Worm (Caenorhabditis elegans): Measurements from ENCODE around the gene F59A7.7.

F59A7.7 gene

ce11 chrV:2021283-2021682 lies 9.4 kb downstream of the F59A7.7 start:
- TF ChIP-seq mxl-3 (GFP tag; optimal IDR thresholded peaks at IDR 0.05) (no peak), egl-43 (GFP tag; IDR thresholded peaks at IDR 0.05) (no peak), spr-3 (GFP tag; optimal IDR thresholded peaks at IDR 0.05) (no peak), ceh-28 (tag; optimal IDR thresholded peaks at IDR 0.05) (no peak), mes-2 (tag; optimal IDR thresholded peaks at IDR 0.05; ENCODE audit: poor library complexity, severe bottlenecking) (no peak), nhr-48 (tag; optimal IDR thresholded peaks at IDR 0.05) (no peak), ceh-20 (GFP tag; IDR thresholded peaks at IDR 0.05) (no peak), ceh-82 (tag; optimal IDR thresholded peaks at IDR 0.05) (no peak), F49E8.2 (tag; optimal IDR thresholded peaks at IDR 0.05; ENCODE audit: borderline replicate concordance) (no peak), mdt-29 (GFP tag; IDR thresholded peaks at IDR 0.05) (no peak), ctbp-1 (GFP tag; IDR thresholded peaks at IDR 0.05) (no peak), nhr-42 (GFP tag; IDR thresholded peaks at IDR 0.05) (no peak), gei-8 (GFP tag; optimal IDR thresholded peaks at IDR 0.05) (no peak), nhr-237 (tag; optimal IDR thresholded peaks at IDR 0.05) (no peak), ama-1 (optimal IDR thresholded peaks at IDR 0.05) (no peak), set-16 (GFP tag; IDR thresholded peaks at IDR 0.05) (no peak), lir-3 (tag; optimal IDR thresholded peaks at IDR 0.05) (no peak), nhr-77 (tag; optimal IDR thresholded peaks at IDR 0.05) (no peak)

DNA sequence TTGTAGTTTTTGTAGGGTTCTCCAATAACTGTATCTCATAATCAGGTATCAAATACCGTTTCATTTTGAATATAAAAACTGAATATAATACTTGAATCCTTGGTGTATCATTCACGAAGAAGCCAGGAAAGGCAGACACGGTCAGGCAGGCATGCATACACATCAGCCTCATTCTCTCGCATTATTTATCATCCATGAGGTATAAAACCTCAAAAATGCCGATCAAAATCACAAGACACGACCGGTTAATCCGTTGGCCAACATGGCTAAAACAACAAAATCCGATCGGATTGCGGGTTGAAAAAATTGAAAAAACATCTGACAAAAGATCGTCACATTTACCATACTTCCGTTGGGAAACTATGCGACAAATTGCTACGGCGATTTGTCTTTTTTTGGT lies 10.5 kb downstream of the F59A7.7 start, which contains the start of gene F59A7.5:
Gene F59A7.5, plus strand, starts transcription at position 301 of the 400 bp plus-strand sequence.
- TF ChIP-seq mdt-29 (GFP tag; IDR thresholded peaks at IDR 0.05) (no peak), unc-62 (GFP tag; optimal IDR thresholded peaks at IDR 0.05 in 1 of 2) (peak in 1 of 2 experiments; percentile 13), unc-62 (tag; optimal IDR thresholded peaks at IDR 0.05) (no peak)

DNA sequence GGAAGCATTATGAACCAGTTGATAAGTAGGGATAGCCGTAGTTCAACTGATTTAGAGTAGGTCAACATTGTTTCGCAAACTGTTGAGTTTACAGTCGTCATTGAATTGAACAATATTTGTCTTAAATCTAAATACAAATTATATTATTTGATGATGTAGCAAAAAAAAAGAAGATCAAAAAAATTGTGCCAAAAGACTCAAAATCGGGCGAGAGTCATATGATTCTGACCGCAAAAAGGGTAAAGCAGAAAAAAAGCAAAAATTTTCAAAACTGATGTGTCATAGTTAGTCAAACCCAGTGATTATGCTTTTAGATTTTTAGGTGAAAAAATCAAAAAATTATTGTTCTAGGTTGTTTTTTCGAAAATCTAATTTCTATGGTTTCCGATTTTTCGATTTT lies 15.9 kb downstream of the F59A7.7 start, which contains the start of gene srab-13:
Gene srab-13, minus strand, starts transcription at position 101 of the 400 bp plus-strand sequence.
- TF ChIP-seq nhr-41 (GFP tag; IDR thresholded peaks at IDR 0.05) (no peak), F10B5.3 (tag; optimal IDR thresholded peaks at IDR 0.05) (no peak), Y5F2A.4 (GFP tag; optimal IDR thresholded peaks at IDR 0.05) (no peak), cey-2 (tag; optimal IDR thresholded peaks at IDR 0.05; ENCODE audit: borderline replicate concordance, insufficient read depth) (no peak), spr-3 (GFP tag; optimal IDR thresholded peaks at IDR 0.05) (no peak), dpl-1 (GFP tag; optimal IDR thresholded peaks at IDR 0.05) (no peak), spr-1 (tag; optimal IDR thresholded peaks at IDR 0.05) (no peak), T20F7.1 (GFP tag; optimal IDR thresholded peaks at IDR 0.05) (no peak), mxl-3 (GFP tag; optimal IDR thresholded peaks at IDR 0.05) (no peak), duxl-1 (tag; optimal IDR thresholded peaks at IDR 0.05; ENCODE audit: poor library complexity) (no peak), ceh-32 (tag; optimal IDR thresholded peaks at IDR 0.05; ENCODE audit: poor library complexity) (no peak), snpc-1.2 (GFP tag; IDR thresholded peaks at IDR 0.05) (no peak), zip-11 (GFP tag; IDR thresholded peaks at IDR 0.05) (no peak), saeg-2 (GFP tag; IDR thresholded peaks at IDR 0.05) (no peak), tra-1 (GFP tag; IDR thresholded peaks at IDR 0.05) (no peak), ceh-82 (tag; optimal IDR thresholded peaks at IDR 0.05) (no peak)

DNA sequence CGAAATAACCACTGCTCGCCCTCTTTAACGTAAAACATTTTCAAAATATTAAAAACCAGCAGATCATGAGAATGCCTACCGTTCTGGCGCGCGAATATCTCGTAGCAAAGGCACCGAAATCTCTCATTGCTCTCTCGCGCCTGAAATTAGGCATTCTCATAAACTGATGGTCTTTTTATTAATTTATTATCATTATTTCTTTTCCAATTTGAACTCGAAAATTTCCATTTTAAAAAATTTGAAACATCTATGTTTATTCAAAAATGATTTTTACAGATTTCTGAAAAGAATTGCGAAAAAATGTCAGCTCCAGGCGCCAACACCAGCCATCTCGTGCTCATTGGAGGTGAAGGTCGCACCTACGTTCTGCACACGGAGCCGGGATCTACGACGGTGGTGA lies 18.0 kb downstream of the F59A7.7 start, which contains the start of gene F59A7.12:
Gene F59A7.12, plus strand, starts transcription at position 301 of the 400 bp plus-strand sequence.
- TF ChIP-seq set-16 (GFP tag; IDR thresholded peaks at IDR 0.05) = peak; percentile 62
- TF ChIP-seq pha-4 (GFP tag; IDR thresholded peaks at IDR 0.05) = no peak
- no peak for TF ChIP-seq pha-4 (tag; optimal IDR thresholded peaks at IDR 0.05)
